Worm (Caenorhabditis elegans) whole organism, L3 larva: Measurements from ENCODE around the gene sid-1.

ENCODE experiments used
- aly-2 ChIP-seq: fragments of 150-350 bp; optimal IDR thresholded peaks from 2 replicates; lab custom pipeline; 2014; ENCODE audit warnings: missing biosample characterization, missing genetic modification characterization
- elt-3 ChIP-seq, 3 experiments: fragments of 150-350 bp in 1 of 3; sonication (generic microtip) in 2 of 3; optimal IDR thresholded peaks; 2 replicates in 2 of 3; 4 replicates in 1 of 3; lab custom pipeline; 2014 to 2017; ENCODE audit warnings: missing biosample characterization in 3 of 3, missing genetic modification characterization in 3 of 3
- jun-1 ChIP-seq: fragments of 150-350 bp; optimal IDR thresholded peaks from 2 replicates; lab custom pipeline; 2014; ENCODE audit warnings: missing biosample characterization, missing genetic modification reagents, missing genetic modification characterization
- nhr-11 ChIP-seq: fragments of 150-350 bp; optimal IDR thresholded peaks from 2 replicates; lab custom pipeline; 2014; ENCODE audit warnings: missing biosample characterization, missing genetic modification characterization
- nhr-25 ChIP-seq: sonication (generic microtip); optimal IDR thresholded peaks from 2 replicates; lab custom pipeline; 2017; ENCODE audit warnings: missing biosample characterization, missing genetic modification characterization
- nhr-76 ChIP-seq: fragments of 150-350 bp; sonication (generic microtip); optimal IDR thresholded peaks from 5 replicates; lab custom pipeline; 2014; ENCODE audit warnings: missing biosample characterization, missing genetic modification characterization
- nhr-77 ChIP-seq: fragments of 150-350 bp; optimal IDR thresholded peaks from 2 replicates; lab custom pipeline; 2014; ENCODE audit warnings: missing biosample characterization, missing genetic modification characterization

DNA sequence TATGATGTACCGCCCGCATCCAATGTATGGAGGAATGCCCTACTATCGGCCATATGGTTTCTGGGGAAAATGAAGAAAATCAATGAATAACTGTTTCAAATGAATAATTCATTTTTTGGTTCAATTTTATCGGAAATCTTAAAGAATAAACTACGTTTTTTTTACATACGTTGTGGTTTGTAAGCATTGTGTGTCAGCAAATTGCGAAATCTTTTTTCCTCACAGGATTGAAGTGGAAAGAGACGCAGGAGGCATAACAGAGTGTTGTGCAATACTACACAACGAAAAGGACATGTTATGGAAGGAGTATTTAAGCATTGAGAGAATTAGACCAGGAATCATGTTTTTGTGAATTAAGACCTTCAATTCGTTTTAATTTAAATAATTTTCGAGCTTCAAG is 11.6 kb downstream of the sid-1 start:
- TF ChIP-seq nhr-25 (tag; lab: Kevin White, UChicago) (no peak), nhr-77 (tag; lab: Kevin White, UChicago) (no peak), aly-2 (tag; lab: Kevin White, UChicago) (no peak), elt-3 (tag; optimal IDR thresholded peaks at IDR 0.05; lab: Kevin White, UChicago) (no peak), nhr-76 (no peak), jun-1 (tag; lab: Kevin White, UChicago) (no peak), nhr-11 (tag; lab: Kevin White, UChicago) (no peak)
